Fruit fly (Drosophila melanogaster): ENCODE data around the gene ash2.

The ash2 gene

DNA sequence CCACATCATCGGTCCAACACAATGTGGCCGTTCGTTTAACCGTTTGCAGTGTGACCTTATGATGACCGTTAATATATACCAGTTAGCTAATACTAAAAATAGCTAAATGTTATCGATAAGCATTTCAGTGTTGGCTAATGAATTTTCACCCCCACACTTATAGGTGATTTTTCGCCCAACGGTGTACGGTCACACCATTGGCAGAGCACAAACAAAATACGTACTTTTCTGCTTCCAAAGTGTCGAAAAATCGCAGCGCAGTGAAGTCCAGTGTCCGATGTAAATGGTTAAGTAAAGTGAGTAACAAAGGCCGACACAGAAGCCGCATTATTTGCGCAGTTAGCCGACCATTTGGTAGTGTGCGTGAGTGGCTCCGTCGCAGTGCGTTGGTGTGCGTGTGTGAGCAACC is 24.4 kb upstream of the ash2 start, which contains the start of the genes Syx18 and atl (continued):
- no peak for TF ChIP-seq CG7357 (GFP tag; IDR thresholded peaks at IDR 0.05)
- peak; percentile 26 for TF ChIP-seq CG30020 (tag; optimal IDR thresholded peaks at IDR 0.05)
- TF ChIP-seq lbe (GFP tag; optimal IDR thresholded peaks at IDR 0.05), result peak; percentile 28
- TF ChIP-seq otp (GFP tag; IDR thresholded peaks at IDR 0.05), result no peak
- no peak for TF ChIP-seq pho (GFP tag; optimal IDR thresholded peaks at IDR 0.05)
- no peak for TF ChIP-seq CG4360 (GFP tag; IDR thresholded peaks at IDR 0.05)
- TF ChIP-seq CG9876 (GFP tag; optimal IDR thresholded peaks at IDR 0.05), result no peak
- TF ChIP-seq Gsc (GFP tag; IDR thresholded peaks at IDR 0.05), result no peak
- no peak for TF ChIP-seq CG11560 (tag; IDR thresholded peaks at IDR 0.05)
- TF ChIP-seq ato (GFP tag; IDR thresholded peaks at IDR 0.05; ENCODE audit: partially characterized antibody), result no peak
- TF ChIP-seq oc (tag; optimal IDR thresholded peaks at IDR 0.05), result no peak
- TF ChIP-seq Rfx (GFP tag; IDR thresholded peaks at IDR 0.05), result peak; percentile 63
- no peak for TF ChIP-seq CG4404 (GFP tag; IDR thresholded peaks at IDR 0.05)
- no peak for TF ChIP-seq CG31365 (tag; optimal IDR thresholded peaks at IDR 0.05)
- peak; percentile 7 for TF ChIP-seq dm (GFP tag; optimal IDR thresholded peaks at IDR 0.05)
- TF ChIP-seq CG3838 (GFP tag; optimal IDR thresholded peaks at IDR 0.05), result no peak
- TF ChIP-seq az2 (GFP tag; optimal IDR thresholded peaks at IDR 0.05), result no peak
- TF ChIP-seq Nf-YA (GFP tag; IDR thresholded peaks at IDR 0.05), result no peak
- no peak for TF ChIP-seq Dip3 (GFP tag; optimal IDR thresholded peaks at IDR 0.05)
- no peak for TF ChIP-seq CG30403 (GFP tag; optimal IDR thresholded peaks at IDR 0.05)
- TF ChIP-seq CG9727 (GFP tag; optimal IDR thresholded peaks at IDR 0.05), result no peak
- TF ChIP-seq scrt (GFP tag; optimal IDR thresholded peaks at IDR 0.05), result no peak
- no peak for TF ChIP-seq br (optimal IDR thresholded peaks at IDR 0.05)
- TF ChIP-seq trem (tag; optimal IDR thresholded peaks at IDR 0.05), result peak; percentile 80
- TF ChIP-seq her (GFP tag; optimal IDR thresholded peaks at IDR 0.05), result no peak
- TF ChIP-seq CG4617 (GFP tag; optimal IDR thresholded peaks at IDR 0.05; ENCODE audit: borderline replicate concordance), result peak; percentile 97
- no peak for TF ChIP-seq ab (GFP tag; optimal IDR thresholded peaks at IDR 0.05)
- TF ChIP-seq Kr (GFP tag; optimal IDR thresholded peaks at IDR 0.05), result no peak
- no peak for TF ChIP-seq jing (GFP tag; optimal IDR thresholded peaks at IDR 0.05)
- TF ChIP-seq Dll (GFP tag; IDR thresholded peaks at IDR 0.05; ENCODE audit: partially characterized antibody), result no peak
- no peak for TF ChIP-seq C15 (GFP tag; IDR thresholded peaks at IDR 0.05)
- TF ChIP-seq CG17912 (GFP tag; optimal IDR thresholded peaks at IDR 0.05), result no peak
- no peak for TF ChIP-seq ind (GFP tag; optimal IDR thresholded peaks at IDR 0.05)
- TF ChIP-seq Optix (GFP tag; IDR thresholded peaks at IDR 0.05), result no peak
- no peak for TF ChIP-seq CG17328 (GFP tag; IDR thresholded peaks at IDR 0.05)
- TF ChIP-seq kay (GFP tag; optimal IDR thresholded peaks at IDR 0.05), result no peak
- 0 out of 3 replicates have a peak, but pooled peaks have one; percentile 9 for TF ChIP-seq row (GFP tag; IDR thresholded peaks at IDR 0.05)
- no peak for TF ChIP-seq Oaz (GFP tag; IDR thresholded peaks at IDR 0.05)
- no peak for TF ChIP-seq usp (GFP tag; optimal IDR thresholded peaks at IDR 0.05)
- no peak for TF ChIP-seq ash1 (GFP tag; optimal IDR thresholded peaks at IDR 0.05)
- no peak for TF ChIP-seq corto (GFP tag; optimal IDR thresholded peaks at IDR 0.05)
- TF ChIP-seq pum (GFP tag; optimal IDR thresholded peaks at IDR 0.05), result no peak
- no peak for TF ChIP-seq rib (GFP tag; IDR thresholded peaks at IDR 0.05)
- TF ChIP-seq eve (GFP tag; optimal IDR thresholded peaks at IDR 0.05), result no peak
- peak; percentile 43 for TF ChIP-seq MTF-1 (GFP tag; optimal IDR thresholded peaks at IDR 0.05; ENCODE audit: borderline replicate concordance)
- no peak for TF ChIP-seq cato (GFP tag; optimal IDR thresholded peaks at IDR 0.05; ENCODE audit: borderline replicate concordance)
- no peak for TF ChIP-seq sens-2 (GFP tag; IDR thresholded peaks at IDR 0.05)
- TF ChIP-seq CG1647 (GFP tag; optimal IDR thresholded peaks at IDR 0.05), result peak; percentile 12
- no peak; the same call in 1 of the 2 replicates for TF ChIP-seq klu (GFP tag; IDR thresholded peaks at IDR 0.05)
- no peak for TF ChIP-seq CTCF (GFP tag; optimal IDR thresholded peaks at IDR 0.05)
- TF ChIP-seq CG4424 (GFP tag; optimal IDR thresholded peaks at IDR 0.05), result no peak
- peak; percentile 59 for TF ChIP-seq Sry-δ (GFP tag; optimal IDR thresholded peaks at IDR 0.05)
- TF ChIP-seq bigmax (GFP tag; optimal IDR thresholded peaks at IDR 0.05), result peak; percentile 6
- peak; percentile 5 for TF ChIP-seq NfI (GFP tag; optimal IDR thresholded peaks at IDR 0.05)
